Worm (Caenorhabditis elegans): Measurements from ENCODE around the gene pmp-1.

Gene pmp-1

ce11 chrII:6858835-6859234, 24.7 kb downstream of the pmp-1 start (continued):
- no peak for TF ChIP-seq tbx-7 (tag; optimal IDR thresholded peaks at IDR 0.05)
- peak; percentile 63 for TF ChIP-seq ceh-2 (tag; optimal IDR thresholded peaks at IDR 0.05)
- no peak for TF ChIP-seq pag-3 (tag; optimal IDR thresholded peaks at IDR 0.05; ENCODE audit: borderline replicate concordance)
- peak; percentile 67 for TF ChIP-seq ceh-34 (tag; optimal IDR thresholded peaks at IDR 0.05)
- TF ChIP-seq sox-4 (tag; optimal IDR thresholded peaks at IDR 0.05), result no peak
- TF ChIP-seq lin-11 (tag; optimal IDR thresholded peaks at IDR 0.05), result peak; percentile 5
- TF ChIP-seq ceh-45 (GFP tag; IDR thresholded peaks at IDR 0.05), result no peak
- TF ChIP-seq ceh-9 (tag; optimal IDR thresholded peaks at IDR 0.05), result no peak
- no peak for TF ChIP-seq gmeb-2 (tag; optimal IDR thresholded peaks at IDR 0.05)
- peak; percentile 53 for TF ChIP-seq elt-2 (tag; optimal IDR thresholded peaks at IDR 0.05)
- peak; percentile 41 for TF ChIP-seq rnt-1 (tag; optimal IDR thresholded peaks at IDR 0.05)
- TF ChIP-seq hlh-8 (tag; optimal IDR thresholded peaks at IDR 0.05), result peak; percentile 32
- TF ChIP-seq ama-1 (optimal IDR thresholded peaks at IDR 0.05), result no peak
- TF ChIP-seq unc-55 (GFP tag; optimal IDR thresholded peaks at IDR 0.05), result peak; percentile 63
- no peak for TF ChIP-seq ceh-6 (GFP tag; optimal IDR thresholded peaks at IDR 0.05)
- peak; percentile 41 for TF ChIP-seq pha-2 (tag; optimal IDR thresholded peaks at IDR 0.05)
- no peak for TF ChIP-seq ceh-24 (tag; optimal IDR thresholded peaks at IDR 0.05)
- no peak for TF ChIP-seq fkh-10 (GFP tag; optimal IDR thresholded peaks at IDR 0.05)
- TF ChIP-seq npax-4 (tag; optimal IDR thresholded peaks at IDR 0.05), result no peak
- TF ChIP-seq hlh-6 (tag; optimal IDR thresholded peaks at IDR 0.05), result peak; percentile 17
- TF ChIP-seq odd-2 (tag; optimal IDR thresholded peaks at IDR 0.05), result no peak
- TF ChIP-seq ceh-14 (tag; optimal IDR thresholded peaks at IDR 0.05), result peak; percentile 22
- TF ChIP-seq unc-86 (tag; optimal IDR thresholded peaks at IDR 0.05), result peak; percentile 21

DNA sequence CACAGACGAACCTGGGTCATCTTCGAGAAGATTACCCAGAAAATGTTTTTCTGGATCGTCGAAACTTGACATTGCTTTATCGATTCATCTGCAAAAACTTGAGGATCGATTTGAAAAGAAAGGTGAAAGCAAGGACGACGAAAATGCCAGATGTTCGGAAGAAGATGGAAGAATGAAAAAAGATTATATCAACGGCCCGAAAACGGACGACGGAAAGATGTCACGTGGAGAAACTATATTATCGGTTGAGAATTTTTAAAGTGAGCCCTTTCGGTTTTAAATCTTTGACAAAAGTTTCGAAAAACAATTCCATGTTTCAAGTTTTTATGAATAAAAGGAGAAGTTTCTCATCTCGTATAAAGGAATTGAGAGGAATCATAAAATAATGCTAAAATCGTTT, 25.4 kb downstream of the pmp-1 start, which contains the start of gene dnj-5:
dnj-5 (minus strand) TSS at position 101 of the 400 bp plus-strand sequence.
- TF ChIP-seq nhr-11 (tag; optimal IDR thresholded peaks at IDR 0.05), result no peak
- TF ChIP-seq sdc-2 (tag; optimal IDR thresholded peaks at IDR 0.05), result no peak
- no peak for TF ChIP-seq Y22D7AL.16 (tag; optimal IDR thresholded peaks at IDR 0.05)
- no peak for TF ChIP-seq pqm-1 (tag; optimal IDR thresholded peaks at IDR 0.05)
- no peak for TF ChIP-seq K09A11.1 (tag; optimal IDR thresholded peaks at IDR 0.05; ENCODE audit: insufficient read depth)
- TF ChIP-seq pat-9 (tag; optimal IDR thresholded peaks at IDR 0.05), result no peak
- no peak for TF ChIP-seq K02D7.2 (tag; optimal IDR thresholded peaks at IDR 0.05)

ce11 chrII:6853059-6853466, 30.5 kb downstream of the pmp-1 start:
- TF ChIP-seq zip-5 (tag; optimal IDR thresholded peaks at IDR 0.05) (peak; percentile 35), pat-9 (tag; optimal IDR thresholded peaks at IDR 0.05) (peak; percentile 83), nhr-11 (tag; optimal IDR thresholded peaks at IDR 0.05) (no peak), mec-3 (tag; optimal IDR thresholded peaks at IDR 0.05; ENCODE audit: borderline replicate concordance) (no peak), nhr-232 (tag; optimal IDR thresholded peaks at IDR 0.05) (peak; percentile 78), tbx-2 (tag; optimal IDR thresholded peaks at IDR 0.05) (peak; percentile 83), ets-4 (tag; optimal IDR thresholded peaks at IDR 0.05) (peak; percentile 4), pqm-1 (tag; optimal IDR thresholded peaks at IDR 0.05) (no peak), C38D4.7 (GFP tag; optimal IDR thresholded peaks at IDR 0.05) (peak; percentile 78), ztf-16 (tag; optimal IDR thresholded peaks at IDR 0.05) (peak; percentile 82), ceh-19 (GFP tag; optimal IDR thresholded peaks at IDR 0.05) (peak; percentile 89), ref-2 (tag; optimal IDR thresholded peaks at IDR 0.05) (peak; percentile 84), pha-2 (tag; optimal IDR thresholded peaks at IDR 0.05) (peak; percentile 81), hlh-6 (tag; optimal IDR thresholded peaks at IDR 0.05) (peak; percentile 79), rnt-1 (tag; optimal IDR thresholded peaks at IDR 0.05) (peak; percentile 65), ceh-45 (GFP tag; IDR thresholded peaks at IDR 0.05) (peak; percentile 74), ceh-34 (tag; optimal IDR thresholded peaks at IDR 0.05) (peak; percentile 75), madf-2 (tag; optimal IDR thresholded peaks at IDR 0.05) (peak; percentile 76), ceh-2 (tag; optimal IDR thresholded peaks at IDR 0.05) (peak; percentile 42), syd-9 (tag; optimal IDR thresholded peaks at IDR 0.05) (peak; percentile 67), K02D7.2 (tag; optimal IDR thresholded peaks at IDR 0.05) (peak; percentile 50), unc-42 (tag; optimal IDR thresholded peaks at IDR 0.05) (peak; percentile 41), lin-11 (tag; optimal IDR thresholded peaks at IDR 0.05) (peak; percentile 78), pag-3 (tag; optimal IDR thresholded peaks at IDR 0.05; ENCODE audit: borderline replicate concordance) (no peak), pros-1 (tag; optimal IDR thresholded peaks at IDR 0.05) (peak; percentile 5), elt-2 (tag; optimal IDR thresholded peaks at IDR 0.05) (peak; percentile 92), pax-1 (tag; optimal IDR thresholded peaks at IDR 0.05) (no peak), ttx-3 (tag; optimal IDR thresholded peaks at IDR 0.05) (peak; percentile 85), C08G9.2 (tag; optimal IDR thresholded peaks at IDR 0.05) (peak; percentile 66), fax-1 (tag; optimal IDR thresholded peaks at IDR 0.05) (peak; percentile 68), odd-2 (tag; optimal IDR thresholded peaks at IDR 0.05) (peak; percentile 49), F13H6.1 (tag; optimal IDR thresholded peaks at IDR 0.05) (peak; percentile 69), hlh-8 (tag; optimal IDR thresholded peaks at IDR 0.05) (peak; percentile 83)
